Worm (Caenorhabditis elegans) whole organism, midembryonic: Measurements from ENCODE around the gene ZC449.2.

Experiments used
- klf-2 ChIP-seq: fragments of 200-800 bp; sonication (Bioruptor generic); conservative IDR thresholded peaks from 2 replicates; pipeline ENCODE4 v1.3.6; 2022; ENCODE audit warnings: missing genetic modification reagents, missing genetic modification characterization, missing compliant biosample characterization
- tab-1 ChIP-seq: fragments of 200-800 bp; sonication (Bioruptor generic); IDR thresholded peaks from 2 replicates; pipeline ENCODE4 v1.3.6; 2022; ENCODE audit warnings: missing genetic modification characterization, missing compliant biosample characterization
- ztf-23 ChIP-seq: fragments of 200-800 bp; sonication (Bioruptor generic); IDR thresholded peaks from 2 replicates; pipeline ENCODE4 v1.3.6; 2022; ENCODE audit warnings: missing genetic modification reagents, missing genetic modification characterization, missing compliant biosample characterization

ce11 chrX:5066570-5066969, 45.5 kb downstream of the ZC449.2 start:
- no peak for TF ChIP-seq ztf-23 (GFP tag; lab: Robert Waterston, UW)
- TF ChIP-seq klf-2 (GFP tag; lab: Robert Waterston, UW) = no peak
- no peak for TF ChIP-seq tab-1 (GFP tag; lab: Robert Waterston, UW)
